Worm (Caenorhabditis elegans): ENCODE data around the gene R02F2.6.

DNA sequence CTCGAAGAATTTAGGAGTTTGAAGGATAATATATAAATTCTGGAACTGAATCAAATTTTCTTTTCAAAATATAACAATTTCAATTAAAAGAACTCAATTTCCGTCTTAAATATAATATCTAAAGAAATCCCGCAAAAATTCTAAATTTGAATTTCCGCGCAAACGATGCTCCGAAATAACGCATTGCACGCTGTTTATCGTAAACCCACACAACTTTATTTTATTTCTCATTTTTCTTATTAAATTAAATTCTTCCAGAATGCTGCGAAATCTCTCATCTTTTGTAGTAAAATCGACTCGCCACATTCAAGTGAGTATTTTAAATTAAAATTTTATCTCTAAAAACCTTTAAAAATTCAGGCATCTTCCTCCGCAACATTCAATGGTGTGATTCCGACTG lies 20.2 kb upstream of the R02F2.6 start, which contains the start of gene R02F2.9:
- TF ChIP-seq lsy-2 (tag; optimal IDR thresholded peaks at IDR 0.05) (peak; percentile 70), elt-3 (tag; optimal IDR thresholded peaks at IDR 0.05) (no peak)

All from whole organism, mixed stage, embryonic.